Worm (Caenorhabditis elegans) whole organism, L3 larva: ENCODE data around the gene eif-2Balpha.

Experiments
- R02D3.7 ChIP-seq: fragments of 150-350 bp; optimal IDR thresholded peaks from 2 replicates; lab custom pipeline; 2014; ENCODE audit warnings: missing biosample characterization, missing genetic modification characterization
- ama-1 ChIP-seq: fragments of 150-350 bp; optimal IDR thresholded peaks from 2 replicates; lab custom pipeline; 2018
- ceh-28 ChIP-seq: fragments of 150-350 bp; optimal IDR thresholded peaks from 2 replicates; lab custom pipeline; 2014; ENCODE audit warnings: missing biosample characterization, missing genetic modification reagents, missing genetic modification characterization
- egl-27 ChIP-seq: sonication (generic microtip); optimal IDR thresholded peaks from 4 replicates; lab custom pipeline; 2017; ENCODE audit warnings: missing biosample characterization, missing genetic modification reagents, missing genetic modification characterization
- mdl-1 ChIP-seq: fragments of 150-350 bp; optimal IDR thresholded peaks from 2 replicates; lab custom pipeline; 2014; ENCODE audit warnings: missing biosample characterization, missing genetic modification characterization
- nfya-1 ChIP-seq: sonication (generic microtip); optimal IDR thresholded peaks from 2 replicates; lab custom pipeline; 2017; ENCODE audit warnings: missing genetic modification characterization, mild to moderate bottlenecking, missing compliant biosample characterization, antibody characterized with exemption, moderate library complexity; ENCODE audit not compliant: insufficient read depth
- nhr-23 ChIP-seq: fragments of 150-350 bp; optimal IDR thresholded peaks from 2 replicates; lab custom pipeline; 2014; ENCODE audit warnings: missing biosample characterization, missing genetic modification reagents, missing genetic modification characterization
- nhr-77 ChIP-seq: fragments of 150-350 bp; optimal IDR thresholded peaks from 2 replicates; lab custom pipeline; 2014; ENCODE audit warnings: missing biosample characterization, missing genetic modification characterization
- unc-62 ChIP-seq: fragments of 150-350 bp; sonication (generic microtip); optimal IDR thresholded peaks from 4 replicates; lab custom pipeline; 2014; ENCODE audit warnings: missing biosample characterization, missing genetic modification reagents, missing genetic modification characterization
- ztf-4 ChIP-seq: fragments of 150-350 bp; optimal IDR thresholded peaks from 2 replicates; lab custom pipeline; 2014; ENCODE audit warnings: missing biosample characterization, missing genetic modification characterization

ce11 chrIII:9590212-9590611 is 47.3 kb downstream of the eif-2Balpha start:
- TF ChIP-seq nhr-77 (tag; lab: Kevin White, UChicago), result no peak
- TF ChIP-seq ztf-4, result no peak
- no peak for TF ChIP-seq nfya-1 (tag; lab: Kevin White, UChicago)
- no peak for TF ChIP-seq egl-27
- no peak for TF ChIP-seq R02D3.7
- TF ChIP-seq ceh-28 (tag; lab: Kevin White, UChicago), result no peak
- no peak for TF ChIP-seq unc-62 (GFP tag; lab: Kevin White, UChicago)
- TF ChIP-seq mdl-1 (tag; lab: Kevin White, UChicago), result no peak
- no peak for TF ChIP-seq nhr-23 (tag; lab: Kevin White, UChicago)
- no peak for TF ChIP-seq ama-1 (lab: Kevin White, UChicago)
